Fruit fly (Drosophila melanogaster) whole organism, embryonic: Measurements from ENCODE around the gene CG7016.

Experiments
- CG4820 ChIP-seq: fragments of 200-800 bp; sonication (Bioruptor generic); optimal IDR thresholded peaks from 3 replicates; lab custom pipeline; 2016; ENCODE audit warnings: missing biosample characterization, missing genetic modification characterization
- CG8924 ChIP-seq: fragments of 200-800 bp; optimal IDR thresholded peaks from 3 replicates; lab custom pipeline; 2019; ENCODE audit warnings: missing biosample characterization, mild to moderate bottlenecking, missing genetic modification characterization, moderate library complexity
- CrebB ChIP-seq: fragments of 200-800 bp; sonication (Bioruptor generic); optimal IDR thresholded peaks from 3 replicates; lab custom pipeline; 2018; ENCODE audit warnings: missing biosample characterization, mild to moderate bottlenecking, missing genetic modification characterization
- Gug ChIP-seq: fragments of 200-800 bp; sonication (Bioruptor generic); IDR thresholded peaks from 4 replicates; pipeline ENCODE4 v1.3.6; 2022; ENCODE audit warnings: missing biosample characterization, missing genetic modification characterization
- Optix ChIP-seq: fragments of 200-800 bp; sonication (Bioruptor generic); IDR thresholded peaks from 3 replicates; pipeline ENCODE4 v1.3.6; 2022; ENCODE audit warnings: missing biosample characterization, missing genetic modification characterization
- sens-2 ChIP-seq: fragments of 200-800 bp; sonication (Bioruptor generic); IDR thresholded peaks from 2 replicates; pipeline ENCODE4 v1.3.6; 2022; ENCODE audit warnings: missing biosample characterization, missing genetic modification characterization

DNA sequence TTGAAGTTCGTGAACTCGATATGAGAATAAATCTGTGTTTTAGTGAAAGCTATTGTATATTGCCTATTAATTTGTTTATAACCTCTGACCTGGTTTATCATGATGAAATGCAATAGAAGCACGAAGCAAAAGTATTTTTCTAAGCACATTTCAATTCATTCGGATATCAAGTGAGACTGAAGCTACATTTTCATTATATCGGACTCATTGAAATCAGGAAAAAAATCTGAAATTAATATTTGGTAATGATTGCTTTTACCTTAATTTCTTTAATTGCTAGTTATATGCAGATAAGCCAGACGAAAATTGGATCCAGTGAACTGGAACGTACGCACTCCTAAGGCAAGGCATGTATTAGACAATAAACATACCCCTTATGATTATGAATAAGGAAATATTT lies 21.7 kb upstream of the CG7016 start, which contains the start of gene CG33658:
- no peak for TF ChIP-seq CrebB (tag; lab: Kevin White, UChicago)
- TF ChIP-seq Gug (GFP tag; lab: Robert Waterston, UW): no peak
- TF ChIP-seq CG4820 (GFP tag; lab: Kevin White, UChicago): no peak
- no peak for TF ChIP-seq Optix (GFP tag; lab: Robert Waterston, UW)
- no peak for TF ChIP-seq sens-2 (GFP tag; lab: Robert Waterston, UW)
- TF ChIP-seq CG8924 (tag; lab: Kevin White, UChicago): no peak
